Worm (Caenorhabditis elegans) whole organism, L1 larva: ENCODE data around the gene C56G2.5.

Source experiments
- C04F5.9 ChIP-seq: sonication (generic microtip); optimal IDR thresholded peaks from 2 replicates; lab custom pipeline; 2016; ENCODE audit warnings: missing genetic modification characterization, missing compliant biosample characterization
- F16B12.6 ChIP-seq: fragments of 150-350 bp; optimal IDR thresholded peaks from 2 replicates; lab custom pipeline; 2014; ENCODE audit warnings: missing biosample characterization, missing genetic modification characterization
- Y116A8C.19 ChIP-seq: sonication (generic microtip); optimal IDR thresholded peaks from 2 replicates; lab custom pipeline; 2016; ENCODE audit warnings: missing compliant biosample characterization, missing genetic modification characterization, borderline replicate concordance
- aha-1 ChIP-seq: fragments of 150-350 bp; optimal IDR thresholded peaks from 2 replicates; lab custom pipeline; 2014; ENCODE audit warnings: missing biosample characterization, missing genetic modification characterization
- alr-1 ChIP-seq: fragments of 200-800 bp; sonication (Bioruptor generic); optimal IDR thresholded peaks from 2 replicates; lab custom pipeline; 2018; ENCODE audit warnings: borderline replicate concordance, mild to moderate bottlenecking, missing genetic modification characterization, missing compliant biosample characterization
- aly-2 ChIP-seq: fragments of 150-350 bp; optimal IDR thresholded peaks from 2 replicates; lab custom pipeline; 2014; ENCODE audit warnings: missing biosample characterization, missing genetic modification characterization
- ama-1 ChIP-seq: fragments of 150-350 bp; optimal IDR thresholded peaks from 2 replicates; lab custom pipeline; 2014
- blmp-1 ChIP-seq: fragments of 150-350 bp; optimal IDR thresholded peaks from 2 replicates; lab custom pipeline; 2014; ENCODE audit warnings: missing biosample characterization, missing genetic modification characterization
- ceh-82 ChIP-seq, 3 experiments: fragments of 150-350 bp in 1 of 3; sonication (generic microtip) in 2 of 3; optimal IDR thresholded peaks; 2 replicates each; lab custom pipeline; 2014 to 2017; ENCODE audit warnings: missing biosample characterization in 3 of 3, missing genetic modification characterization in 3 of 3
- ceh-88 ChIP-seq: fragments of 200-800 bp; sonication (Bioruptor generic); IDR thresholded peaks from 2 replicates; pipeline ENCODE4 v1.3.6; 2022; ENCODE audit warnings: missing genetic modification characterization, missing compliant biosample characterization
- ceh-90 ChIP-seq: sonication (generic microtip); optimal IDR thresholded peaks from 2 replicates; lab custom pipeline; 2016; ENCODE audit warnings: missing genetic modification characterization, missing compliant biosample characterization
- ces-1 ChIP-seq: fragments of 150-350 bp; optimal IDR thresholded peaks from 2 replicates; lab custom pipeline; 2014; ENCODE audit warnings: missing biosample characterization, missing genetic modification reagents, missing genetic modification characterization
- dpl-1 ChIP-seq, 3 experiments: fragments of 150-350 bp in 2 of 3; sonication (generic microtip) in 1 of 3; optimal IDR thresholded peaks; 2 replicates each; lab custom pipeline; 2014 to 2017; ENCODE audit warnings: missing biosample characterization in 3 of 3, missing genetic modification characterization in 3 of 3, missing genetic modification reagents in 3 of 3
- dsc-1 ChIP-seq: sonication (generic microtip); optimal IDR thresholded peaks from 2 replicates; lab custom pipeline; 2016; ENCODE audit warnings: mild to moderate bottlenecking, missing genetic modification characterization, missing compliant biosample characterization
- efl-1 ChIP-seq, 4 experiments: fragments of 150-350 bp; optimal IDR thresholded peaks in 3 of 4; peaks in 1 of 4; 1 replicate in 1 of 4; 2 replicates in 3 of 4; lab custom pipeline; 2014; ENCODE audit warnings: missing biosample characterization in 2 of 4, missing genetic modification characterization in 2 of 4, missing genetic modification reagents in 2 of 4
- egl-13 ChIP-seq: sonication (generic microtip); optimal IDR thresholded peaks from 2 replicates; lab custom pipeline; 2016; ENCODE audit warnings: missing genotype, missing genetic modification reagents, missing genetic modification characterization, missing compliant biosample characterization
- egl-27 ChIP-seq, 2 experiments: fragments of 150-350 bp in 1 of 2; sonication (generic microtip); optimal IDR thresholded peaks; 3 replicates each; lab custom pipeline; 2017 to 2018; ENCODE audit warnings: missing biosample characterization in 2 of 2, missing genetic modification characterization in 2 of 2, missing genetic modification reagents in 2 of 2
- elt-3 ChIP-seq, 6 experiments: fragments of 150-350 bp in 1 of 6; sonication (generic microtip); optimal IDR thresholded peaks; 2 replicates each; lab custom pipeline; 2017 to 2018; ENCODE audit warnings: missing biosample characterization in 6 of 6, missing genetic modification characterization in 6 of 6, inconsistent platforms in 1 of 6
- ets-5 ChIP-seq: fragments of 200-800 bp; sonication (Bioruptor generic); IDR thresholded peaks from 2 replicates; pipeline ENCODE4 v1.3.6; 2022; ENCODE audit warnings: missing genetic modification characterization, missing compliant biosample characterization
- fkh-10 ChIP-seq: sonication (generic microtip); optimal IDR thresholded peaks from 2 replicates; lab custom pipeline; 2017; ENCODE audit warnings: missing biosample characterization, missing genetic modification reagents, missing genetic modification characterization
- fkh-4 ChIP-seq: sonication (generic microtip); optimal IDR thresholded peaks from 2 replicates; lab custom pipeline; 2016; ENCODE audit warnings: missing compliant biosample characterization, missing genetic modification characterization, borderline replicate concordance
- fkh-8 ChIP-seq: sonication (generic microtip); optimal IDR thresholded peaks from 2 replicates; lab custom pipeline; 2016; ENCODE audit warnings: mild to moderate bottlenecking, missing genetic modification characterization, missing compliant biosample characterization
- hlh-17 ChIP-seq: fragments of 200-800 bp; sonication (Bioruptor generic); optimal IDR thresholded peaks from 2 replicates; lab custom pipeline; 2018; ENCODE audit warnings: missing genetic modification characterization, mild to moderate bottlenecking, missing compliant biosample characterization, moderate library complexity, borderline replicate concordance
- lin-13 ChIP-seq: fragments of 150-350 bp; optimal IDR thresholded peaks from 2 replicates; lab custom pipeline; 2014; ENCODE audit warnings: missing biosample characterization, missing genetic modification reagents, missing genetic modification characterization
- lin-14 ChIP-seq: fragments of 200-800 bp; sonication (Bioruptor generic); optimal IDR thresholded peaks from 2 replicates; lab custom pipeline; 2018; ENCODE audit warnings: mild to moderate bottlenecking, missing genetic modification characterization, moderate library complexity, missing compliant biosample characterization
- lin-15B ChIP-seq: fragments of 150-350 bp; sonication (generic microtip); optimal IDR thresholded peaks from 3 replicates; lab custom pipeline; 2014; ENCODE audit warnings: missing biosample characterization, missing genetic modification characterization
- lir-3 ChIP-seq: sonication (generic microtip); optimal IDR thresholded peaks from 2 replicates; lab custom pipeline; 2016; ENCODE audit warnings: mild to moderate bottlenecking, missing genetic modification characterization, moderate library complexity, missing compliant biosample characterization; ENCODE audit not compliant: poor library complexity
- mab-9 ChIP-seq: fragments of 200-800 bp; sonication (Bioruptor generic); IDR thresholded peaks from 2 replicates; pipeline ENCODE4 v1.3.6; 2022; ENCODE audit warnings: missing genetic modification reagents, missing genetic modification characterization, missing compliant biosample characterization
- mep-1 ChIP-seq: fragments of 150-350 bp; optimal IDR thresholded peaks from 2 replicates; lab custom pipeline; 2014; ENCODE audit warnings: missing biosample characterization, missing genetic modification characterization
- nhr-11 ChIP-seq: fragments of 150-350 bp; optimal IDR thresholded peaks from 2 replicates; lab custom pipeline; 2014; ENCODE audit warnings: missing biosample characterization, missing genetic modification characterization
- nhr-19 ChIP-seq: fragments of 200-800 bp; sonication (Bioruptor generic); conservative IDR thresholded peaks from 2 replicates; pipeline ENCODE4 v1.3.6; 2022; ENCODE audit warnings: missing genetic modification characterization, missing compliant biosample characterization
- nhr-237 ChIP-seq: fragments of 150-350 bp; optimal IDR thresholded peaks from 2 replicates; lab custom pipeline; 2014; ENCODE audit warnings: missing biosample characterization, missing genetic modification characterization
- nhr-47 ChIP-seq: sonication (generic microtip); optimal IDR thresholded peaks from 2 replicates; lab custom pipeline; 2016; ENCODE audit warnings: mild to moderate bottlenecking, missing genetic modification characterization, moderate library complexity, missing compliant biosample characterization
- nhr-71 ChIP-seq: sonication (generic microtip); optimal IDR thresholded peaks from 2 replicates; lab custom pipeline; 2016; ENCODE audit warnings: mild to moderate bottlenecking, missing genetic modification characterization, moderate library complexity, missing compliant biosample characterization
- nhr-85 ChIP-seq: sonication (generic microtip); peaks from one replicate; lab custom pipeline; 2016; ENCODE audit warnings: missing genetic modification characterization, inconsistent platforms, missing compliant biosample characterization
- nhr-90 ChIP-seq: sonication (generic microtip); optimal IDR thresholded peaks from 2 replicates; lab custom pipeline; 2016; ENCODE audit warnings: mild to moderate bottlenecking, missing genetic modification characterization, missing compliant biosample characterization; ENCODE audit not compliant: poor library complexity
- pax-3 ChIP-seq: fragments of 200-800 bp; sonication (Bioruptor generic); optimal IDR thresholded peaks from 2 replicates; lab custom pipeline; 2018; ENCODE audit warnings: mild to moderate bottlenecking, missing genetic modification characterization, moderate library complexity, missing compliant biosample characterization
- pqm-1 ChIP-seq: sonication (generic microtip); optimal IDR thresholded peaks from 3 replicates; lab custom pipeline; 2017; ENCODE audit warnings: missing biosample characterization, missing genetic modification characterization
- rnt-1 ChIP-seq: sonication (generic microtip); optimal IDR thresholded peaks from 2 replicates; lab custom pipeline; 2016; ENCODE audit warnings: mild to moderate bottlenecking, missing genetic modification characterization, moderate library complexity, missing compliant biosample characterization
- skn-1 ChIP-seq: fragments of 150-350 bp; optimal IDR thresholded peaks from 2 replicates; lab custom pipeline; 2014; ENCODE audit warnings: missing biosample characterization, missing genetic modification characterization
- snpc-4 ChIP-seq: fragments of 150-350 bp; optimal IDR thresholded peaks from 2 replicates; lab custom pipeline; 2014; ENCODE audit warnings: missing biosample characterization, missing genetic modification characterization
- snu-23 ChIP-seq: sonication (generic microtip); optimal IDR thresholded peaks from 2 replicates; lab custom pipeline; 2016; ENCODE audit warnings: missing genetic modification characterization, missing compliant biosample characterization
- sox-4 ChIP-seq: sonication (generic microtip); optimal IDR thresholded peaks from 2 replicates; lab custom pipeline; 2016; ENCODE audit warnings: missing genetic modification characterization, missing compliant biosample characterization
- sptf-1 ChIP-seq: fragments of 150-350 bp; optimal IDR thresholded peaks from 2 replicates; lab custom pipeline; 2014; ENCODE audit warnings: missing biosample characterization, missing genetic modification characterization
- tbx-2 ChIP-seq: sonication (generic microtip); optimal IDR thresholded peaks from 2 replicates; lab custom pipeline; 2016; ENCODE audit warnings: missing genetic modification characterization, missing compliant biosample characterization
- unc-130 ChIP-seq: fragments of 150-350 bp; optimal IDR thresholded peaks from 2 replicates; lab custom pipeline; 2017; ENCODE audit warnings: missing biosample characterization, missing genetic modification characterization, inconsistent platforms
- unc-30 ChIP-seq: sonication (generic microtip); optimal IDR thresholded peaks from 2 replicates; lab custom pipeline; 2017; ENCODE audit warnings: missing biosample characterization, missing genetic modification characterization
- unc-62 ChIP-seq: fragments of 150-350 bp; optimal IDR thresholded peaks from 2 replicates; lab custom pipeline; 2014; ENCODE audit warnings: missing biosample characterization, missing genetic modification reagents, missing genetic modification characterization
- unc-86 ChIP-seq: sonication (generic microtip); optimal IDR thresholded peaks from 2 replicates; lab custom pipeline; 2016; ENCODE audit warnings: missing genetic modification characterization, missing compliant biosample characterization
- vab-15 ChIP-seq: sonication (generic microtip); optimal IDR thresholded peaks from 2 replicates; lab custom pipeline; 2017; ENCODE audit warnings: missing genotype, mild to moderate bottlenecking, missing genetic modification characterization, missing compliant biosample characterization
- xbp-1 ChIP-seq: sonication (generic microtip); optimal IDR thresholded peaks from 2 replicates; lab custom pipeline; 2016; ENCODE audit warnings: missing genetic modification characterization, missing compliant biosample characterization
- zag-1 ChIP-seq: fragments of 150-350 bp; optimal IDR thresholded peaks from 2 replicates; lab custom pipeline; 2014; ENCODE audit warnings: missing biosample characterization, missing genetic modification characterization
- ztf-11 ChIP-seq, 2 experiments: sonication (generic microtip); optimal IDR thresholded peaks; 2 replicates each; lab custom pipeline; 2016 to 2017; ENCODE audit warnings: missing genetic modification characterization in 2 of 2, missing biosample characterization in 1 of 2, missing compliant biosample characterization in 1 of 2

C56G2.5 gene

ce11 chrIII:6364395-6364794 is 40.4 kb upstream of the C56G2.5 start (continued):
- TF ChIP-seq ama-1 (no peak), alr-1 (tag; lab: Kevin White, UChicago) (no peak), rnt-1 (tag; lab: Kevin White, UChicago) (peak; percentile 75), fkh-10 (GFP tag; lab: Kevin White, UChicago) (no peak), nhr-11 (tag; lab: Kevin White, UChicago) (no peak), blmp-1 (tag; lab: Kevin White, UChicago) (peak; percentile 94), vab-15 (tag; lab: Kevin White, UChicago) (no peak), fkh-4 (no peak), elt-3 (tag; optimal IDR thresholded peaks at IDR 0.05; lab: Kevin White, UChicago) (peak in 1 of 6 experiments; percentile 27), F16B12.6 (tag; lab: Kevin White, UChicago) (no peak), ets-5 (GFP tag; lab: Robert Waterston, UW) (no peak), aly-2 (tag; lab: Kevin White, UChicago) (no peak), lir-3 (tag; lab: Kevin White, UChicago) (no peak), unc-30 (tag; lab: Kevin White, UChicago) (no peak), sptf-1 (tag; lab: Kevin White, UChicago) (no peak), efl-1 (optimal IDR thresholded peaks at IDR 0.05; lab: Kevin White, UChicago) (peak in 1 of 2 experiments; percentile 4), efl-1 (GFP tag; optimal IDR thresholded peaks at IDR 0.05 in 1 of 2; lab: Kevin White, UChicago) (no peak), snpc-4 (tag; lab: Kevin White, UChicago) (no peak), unc-62 (no peak), pax-3 (tag; lab: Kevin White, UChicago) (no peak), ceh-90 (tag; lab: Kevin White, UChicago) (no peak), nhr-85 (tag; lab: Kevin White, UChicago) (peak; percentile 96), ces-1 (GFP tag; lab: Kevin White, UChicago) (no peak), hlh-17 (GFP tag; lab: Kevin White, UChicago) (no peak), nhr-90 (peak; percentile 31), lin-15B (no peak), mep-1 (peak; percentile 65), skn-1 (no peak), aha-1 (tag; lab: Kevin White, UChicago) (no peak), lin-14 (GFP tag; lab: Kevin White, UChicago) (peak; percentile 81), unc-86 (tag; lab: Kevin White, UChicago) (no peak), sox-4 (tag; lab: Kevin White, UChicago) (no peak), nhr-47 (tag; lab: Kevin White, UChicago) (peak; percentile 53), dsc-1 (tag; lab: Kevin White, UChicago) (no peak), zag-1 (no peak), lin-13 (GFP tag; lab: Kevin White, UChicago) (no peak), ceh-82 (tag; optimal IDR thresholded peaks at IDR 0.05; lab: Kevin White, UChicago) (no peak), egl-27 (tag; optimal IDR thresholded peaks at IDR 0.05; lab: Kevin White, UChicago) (no peak), egl-13 (no peak), tbx-2 (no peak), C04F5.9 (no peak), nhr-19 (GFP tag; lab: Robert Waterston, UW) (peak; percentile 35), nhr-71 (tag; lab: Kevin White, UChicago) (peak; percentile 75), fkh-8 (tag; lab: Kevin White, UChicago) (no peak), nhr-237 (no peak), xbp-1 (tag; lab: Kevin White, UChicago) (no peak), Y116A8C.19 (tag; lab: Kevin White, UChicago) (no peak), dpl-1 (GFP tag; optimal IDR thresholded peaks at IDR 0.05; lab: Kevin White, UChicago) (no peak), snu-23 (GFP tag; lab: Kevin White, UChicago) (peak; percentile 60), pqm-1 (no peak), unc-130 (tag; lab: Kevin White, UChicago) (no peak), ceh-88 (no peak), ztf-11 (tag; optimal IDR thresholded peaks at IDR 0.05; lab: Kevin White, UChicago) (no peak), mab-9 (no peak)
